Worm (Caenorhabditis elegans) whole organism, young adult: ENCODE measurements around the gene gcp-2.1.

Experiments used
- B0261.1 ChIP-seq: sonication (generic microtip); optimal IDR thresholded peaks from 2 replicates; lab custom pipeline; 2016; ENCODE audit warnings: mild to moderate bottlenecking, missing genetic modification characterization, moderate library complexity, missing compliant biosample characterization
- C06A6.2 ChIP-seq: fragments of 200-800 bp; sonication (Bioruptor generic); conservative IDR thresholded peaks from 2 replicates; pipeline ENCODE4 v1.3.6; 2022; ENCODE audit warnings: missing genetic modification characterization, missing compliant biosample characterization
- C17E4.6 ChIP-seq: fragments of 200-800 bp; sonication (Bioruptor generic); IDR thresholded peaks from 2 replicates; pipeline ENCODE4 v1.3.6; 2022; ENCODE audit warnings: missing genetic modification reagents, missing genetic modification characterization, missing compliant biosample characterization
- F52B5.7 ChIP-seq: sonication (generic microtip); optimal IDR thresholded peaks from 2 replicates; lab custom pipeline; 2016; ENCODE audit warnings: mild to moderate bottlenecking, missing genetic modification characterization, missing compliant biosample characterization
- F55B11.4 ChIP-seq: sonication (generic microtip); optimal IDR thresholded peaks from 2 replicates; lab custom pipeline; 2016; ENCODE audit warnings: missing compliant biosample characterization, missing genetic modification characterization, borderline replicate concordance; ENCODE audit not compliant: insufficient read depth
- T26A5.8 ChIP-seq: sonication (generic microtip); optimal IDR thresholded peaks from 2 replicates; lab custom pipeline; 2016; ENCODE audit warnings: missing genetic modification characterization, missing compliant biosample characterization
- Y53F4B.3 ChIP-seq: fragments of 200-800 bp; sonication (Bioruptor generic); IDR thresholded peaks from 2 replicates; pipeline ENCODE4 v1.3.6; 2022; ENCODE audit warnings: missing genetic modification reagents, missing genetic modification characterization, missing compliant biosample characterization
- Y67H2A.10 ChIP-seq: fragments of 200-800 bp; sonication (Bioruptor generic); conservative IDR thresholded peaks from 2 replicates; pipeline ENCODE4 v1.3.6; 2022; ENCODE audit warnings: missing genetic modification reagents, missing genetic modification characterization, missing compliant biosample characterization
- Y79H2A.3 ChIP-seq: fragments of 200-800 bp; sonication (Bioruptor generic); conservative IDR thresholded peaks from 2 replicates; pipeline ENCODE4 v1.3.6; 2022; ENCODE audit warnings: missing genetic modification reagents, missing genetic modification characterization, missing compliant biosample characterization
- ZK185.1 ChIP-seq: sonication (generic microtip); optimal IDR thresholded peaks from 2 replicates; lab custom pipeline; 2016; ENCODE audit warnings: mild to moderate bottlenecking, missing genetic modification characterization, missing compliant biosample characterization; ENCODE audit not compliant: poor library complexity, severe bottlenecking
- aptf-3 ChIP-seq: fragments of 200-800 bp; sonication (Bioruptor generic); IDR thresholded peaks from 2 replicates; pipeline ENCODE4 v1.3.6; 2022; ENCODE audit warnings: missing genetic modification characterization, missing compliant biosample characterization
- attf-3 ChIP-seq: fragments of 200-800 bp; sonication (Bioruptor generic); conservative IDR thresholded peaks from 2 replicates; pipeline ENCODE4 v1.3.6; 2022; ENCODE audit warnings: missing genetic modification reagents, missing genetic modification characterization, missing compliant biosample characterization
- bed-1 ChIP-seq: fragments of 200-800 bp; sonication (Bioruptor generic); IDR thresholded peaks from 2 replicates; pipeline ENCODE4 v1.3.6; 2022; ENCODE audit warnings: missing genetic modification reagents, missing genetic modification characterization, missing compliant biosample characterization
- dpl-1 ChIP-seq: fragments of 150-350 bp; optimal IDR thresholded peaks from 2 replicates; lab custom pipeline; 2014; ENCODE audit warnings: missing biosample characterization, missing genetic modification reagents, missing genetic modification characterization
- gei-17 ChIP-seq: fragments of 200-800 bp; sonication (Bioruptor generic); optimal IDR thresholded peaks from 2 replicates; lab custom pipeline; 2018; ENCODE audit warnings: mild to moderate bottlenecking, missing genetic modification characterization, missing compliant biosample characterization
- hlh-12 ChIP-seq: sonication (generic microtip); optimal IDR thresholded peaks from 2 replicates; lab custom pipeline; 2016; ENCODE audit warnings: missing genetic modification characterization, missing compliant biosample characterization
- hmg-1.2 ChIP-seq: fragments of 200-800 bp; sonication (Bioruptor generic); IDR thresholded peaks from 2 replicates; pipeline ENCODE4 v1.3.6; 2022; ENCODE audit warnings: missing genetic modification reagents, missing genetic modification characterization, missing compliant biosample characterization
- hrde-1 ChIP-seq: sonication (generic microtip); optimal IDR thresholded peaks from 2 replicates; lab custom pipeline; 2016; ENCODE audit warnings: missing genetic modification characterization, mild to moderate bottlenecking, missing compliant biosample characterization, moderate library complexity, missing genotype, missing genetic modification reagents, borderline replicate concordance
- hsf-1 ChIP-seq: fragments of 200-800 bp; sonication (Bioruptor generic); IDR thresholded peaks from 2 replicates; pipeline ENCODE4 v1.3.6; 2022; ENCODE audit warnings: missing genetic modification reagents, missing genetic modification characterization, missing compliant biosample characterization
- lin-40 ChIP-seq: sonication (generic microtip); optimal IDR thresholded peaks from 2 replicates; lab custom pipeline; 2016; ENCODE audit warnings: missing genetic modification characterization, mild to moderate bottlenecking, missing compliant biosample characterization, missing genotype, missing genetic modification reagents
- lsl-1 ChIP-seq: fragments of 200-800 bp; sonication (Bioruptor generic); optimal IDR thresholded peaks from 2 replicates; lab custom pipeline; 2018; ENCODE audit warnings: mild to moderate bottlenecking, missing genetic modification characterization, moderate library complexity, missing compliant biosample characterization
- lsy-27 ChIP-seq: sonication (generic microtip); optimal IDR thresholded peaks from 2 replicates; lab custom pipeline; 2017; ENCODE audit warnings: missing genetic modification characterization, mild to moderate bottlenecking, missing compliant biosample characterization, antibody characterized with exemption, missing genotype, borderline replicate concordance; ENCODE audit not compliant: insufficient read depth
- madf-10 ChIP-seq: sonication (generic microtip); optimal IDR thresholded peaks from 2 replicates; lab custom pipeline; 2016; ENCODE audit warnings: mild to moderate bottlenecking, missing genetic modification characterization, missing compliant biosample characterization
- madf-3 ChIP-seq: fragments of 200-800 bp; sonication (Bioruptor generic); IDR thresholded peaks from 2 replicates; pipeline ENCODE4 v1.3.6; 2022; ENCODE audit warnings: missing genetic modification reagents, missing genetic modification characterization, missing compliant biosample characterization
- mcd-1 ChIP-seq: fragments of 200-800 bp; sonication (Bioruptor generic); IDR thresholded peaks from 2 replicates; pipeline ENCODE4 v1.3.6; 2022; ENCODE audit warnings: missing genetic modification reagents, missing genetic modification characterization, missing compliant biosample characterization
- mxl-1 ChIP-seq: sonication (generic microtip); optimal IDR thresholded peaks from 2 replicates; lab custom pipeline; 2016; ENCODE audit warnings: missing genetic modification characterization, missing compliant biosample characterization
- nhr-27 ChIP-seq: fragments of 200-800 bp; sonication (Bioruptor generic); optimal IDR thresholded peaks from 2 replicates; lab custom pipeline; 2018; ENCODE audit warnings: mild to moderate bottlenecking, missing genetic modification characterization, moderate library complexity, missing compliant biosample characterization
- nhr-90 ChIP-seq: sonication (generic microtip); optimal IDR thresholded peaks from 2 replicates; lab custom pipeline; 2016; ENCODE audit warnings: missing genotype, mild to moderate bottlenecking, missing genetic modification characterization, missing compliant biosample characterization
- rec-8 ChIP-seq, 2 experiments: sonication (generic microtip); optimal IDR thresholded peaks; 2 replicates each; lab custom pipeline; 2016; ENCODE audit warnings: mild to moderate bottlenecking in 2 of 2, missing genetic modification characterization in 2 of 2, missing genetic modification reagents in 2 of 2, missing genotype in 2 of 2, missing biosample characterization in 1 of 2, missing compliant biosample characterization in 1 of 2, moderate library complexity in 1 of 2
- rpc-1 ChIP-seq, 2 experiments: fragments of 150-350 bp in 1 of 2; sonication (generic microtip) in 1 of 2; optimal IDR thresholded peaks; 2 replicates each; lab custom pipeline; 2014 to 2018; ENCODE audit warnings: missing biosample characterization in 1 of 2, missing genetic modification characterization in 1 of 2, missing genetic modification reagents in 1 of 2, missing genotype in 1 of 2
- snpc-1.1 ChIP-seq: sonication (generic microtip); optimal IDR thresholded peaks from 2 replicates; lab custom pipeline; 2017; ENCODE audit warnings: missing genetic modification characterization, mild to moderate bottlenecking, missing compliant biosample characterization, antibody characterized with exemption, moderate library complexity, missing genotype, missing genetic modification reagents; ENCODE audit not compliant: insufficient read depth
- snpc-1.3 ChIP-seq: sonication (generic microtip); optimal IDR thresholded peaks from 2 replicates; lab custom pipeline; 2017; ENCODE audit warnings: missing genetic modification characterization, mild to moderate bottlenecking, missing compliant biosample characterization, antibody characterized with exemption, moderate library complexity, missing genotype, missing genetic modification reagents; ENCODE audit not compliant: insufficient read depth
- tlf-1 ChIP-seq: fragments of 200-800 bp; sonication (Bioruptor generic); optimal IDR thresholded peaks from 2 replicates; lab custom pipeline; 2018; ENCODE audit warnings: mild to moderate bottlenecking, missing genetic modification characterization, missing compliant biosample characterization
- unc-62 ChIP-seq: fragments of 150-350 bp; optimal IDR thresholded peaks from 2 replicates; lab custom pipeline; 2014; ENCODE audit warnings: missing biosample characterization, missing genetic modification reagents, missing genetic modification characterization
- zfh-2 ChIP-seq: fragments of 200-800 bp; sonication (Bioruptor generic); conservative IDR thresholded peaks from 2 replicates; pipeline ENCODE4 v1.3.6; 2022; ENCODE audit warnings: missing genetic modification reagents, missing genetic modification characterization, missing compliant biosample characterization

gcp-2.1 gene

DNA sequence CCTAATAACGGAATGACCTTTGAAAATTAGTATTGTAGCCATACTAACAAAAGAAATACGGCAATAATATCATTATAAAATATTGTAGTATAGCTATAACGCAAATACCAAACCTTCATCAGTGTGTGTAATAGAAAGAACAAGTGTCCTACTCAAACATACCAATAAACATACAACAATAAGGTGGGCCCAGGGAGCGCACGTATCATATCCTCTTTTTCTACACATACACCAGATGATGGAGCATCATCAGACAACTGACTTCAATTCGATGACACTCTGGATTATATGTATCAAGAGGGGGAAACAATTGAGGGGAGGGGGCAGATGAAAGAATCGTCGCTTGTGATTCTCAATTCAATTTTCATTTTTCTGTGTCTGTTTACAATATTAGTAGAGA lies 1.4 kb upstream of the gcp-2.1 start:
- TF ChIP-seq rec-8 (tag; optimal IDR thresholded peaks at IDR 0.05; lab: Kevin White, UChicago) = no peak
- TF ChIP-seq nhr-90 (tag; lab: Kevin White, UChicago) = no peak
- TF ChIP-seq mxl-1 (tag; lab: Kevin White, UChicago) = no peak
- no peak for TF ChIP-seq attf-3 (GFP tag; lab: Robert Waterston, UW)
- no peak for TF ChIP-seq hsf-1
- no peak for TF ChIP-seq gei-17
- no peak for TF ChIP-seq unc-62
- no peak for TF ChIP-seq Y53F4B.3 (GFP tag; lab: Robert Waterston, UW)
- TF ChIP-seq F52B5.7 (tag; lab: Kevin White, UChicago) = no peak

DNA sequence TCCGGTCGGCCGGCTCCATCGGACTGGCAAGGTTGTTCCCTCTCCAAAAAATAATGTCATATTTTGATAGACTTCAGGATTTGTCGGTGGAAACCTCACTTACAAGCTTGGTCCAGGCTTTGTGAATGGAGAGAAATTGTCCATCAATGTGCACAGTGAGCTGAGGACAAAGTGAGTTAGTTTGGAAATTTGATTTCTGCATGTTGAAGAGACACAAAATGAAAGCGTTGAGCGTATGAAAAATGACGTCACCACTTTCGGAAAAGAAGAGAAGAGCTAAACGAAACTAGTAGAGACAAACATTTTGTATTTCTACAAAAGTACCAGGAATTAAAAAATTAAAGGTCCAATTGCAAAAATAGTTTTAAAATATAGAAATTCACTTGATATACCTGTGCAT lies 3.4 kb downstream of the gcp-2.1 start:
- TF ChIP-seq hrde-1 (tag; lab: Kevin White, UChicago) (no peak), nhr-27 (tag; lab: Kevin White, UChicago) (no peak), hlh-12 (tag; lab: Kevin White, UChicago) (no peak), hmg-1.2 (GFP tag; lab: Robert Waterston, UW) (no peak), mcd-1 (GFP tag; lab: Robert Waterston, UW) (no peak), madf-10 (no peak), aptf-3 (GFP tag; lab: Robert Waterston, UW) (no peak), tlf-1 (GFP tag; lab: Kevin White, UChicago) (no peak), lsl-1 (GFP tag; lab: Kevin White, UChicago) (no peak), Y79H2A.3 (GFP tag; lab: Robert Waterston, UW) (no peak), T26A5.8 (tag; lab: Kevin White, UChicago) (no peak), lin-40 (tag; lab: Kevin White, UChicago) (no peak), madf-3 (no peak), Y67H2A.10 (GFP tag; lab: Robert Waterston, UW) (no peak), ZK185.1 (no peak), zfh-2 (no peak), dpl-1 (no peak), rpc-1 (optimal IDR thresholded peaks at IDR 0.05; lab: Kevin White, UChicago) (no peak), rpc-1 (tag; optimal IDR thresholded peaks at IDR 0.05; lab: Kevin White, UChicago) (no peak), bed-1 (GFP tag; lab: Robert Waterston, UW) (no peak)

DNA sequence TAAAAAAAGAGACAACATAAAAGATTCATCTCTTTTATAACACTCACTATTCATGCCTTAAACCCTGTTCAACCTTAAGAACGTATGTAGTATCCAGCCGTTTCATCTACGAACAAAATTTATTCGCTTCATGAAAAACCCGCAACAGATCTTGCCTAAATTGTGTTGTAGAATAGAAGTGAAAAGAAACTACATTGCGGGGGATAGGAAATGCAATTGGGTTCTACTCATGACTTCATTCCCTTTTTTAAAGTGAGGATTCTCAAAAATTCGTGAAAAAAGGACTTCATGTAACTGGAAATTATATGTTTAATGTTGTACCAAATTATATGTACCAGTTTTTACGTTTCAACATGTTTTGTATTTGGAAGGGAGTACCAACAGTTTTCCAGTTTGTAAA lies 7.4 kb downstream of the gcp-2.1 start:
- TF ChIP-seq lsl-1 (GFP tag; lab: Kevin White, UChicago) = no peak

DNA sequence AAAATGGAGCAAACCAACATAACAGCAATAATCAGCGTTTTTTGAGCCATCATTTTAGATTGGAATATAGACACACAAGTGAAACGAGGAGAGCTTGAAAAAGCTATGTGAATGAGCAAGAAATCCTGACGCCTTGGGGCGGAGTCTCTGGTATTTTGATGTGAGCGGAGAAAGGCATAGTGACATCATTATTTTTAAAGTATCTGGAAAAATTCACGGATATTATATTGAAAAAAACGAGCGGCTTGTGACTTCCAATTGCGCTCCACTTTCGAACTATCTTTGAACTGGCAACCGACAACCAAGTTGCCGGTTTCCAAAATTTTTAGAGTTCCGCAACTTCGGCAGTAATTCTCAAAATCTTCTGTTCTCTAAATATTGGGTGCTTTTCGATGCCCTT lies 9.6 kb downstream of the gcp-2.1 start, which contains the start of gene nlp-64:
Gene nlp-64 (minus strand): TSS at position 101 of the 400 bp plus-strand sequence.
- TF ChIP-seq F55B11.4 (tag; lab: Kevin White, UChicago) (no peak), C06A6.2 (GFP tag; lab: Robert Waterston, UW) (no peak), madf-3 (no peak), lsy-27 (tag; lab: Kevin White, UChicago) (no peak), snpc-1.1 (tag; lab: Kevin White, UChicago) (no peak)

DNA sequence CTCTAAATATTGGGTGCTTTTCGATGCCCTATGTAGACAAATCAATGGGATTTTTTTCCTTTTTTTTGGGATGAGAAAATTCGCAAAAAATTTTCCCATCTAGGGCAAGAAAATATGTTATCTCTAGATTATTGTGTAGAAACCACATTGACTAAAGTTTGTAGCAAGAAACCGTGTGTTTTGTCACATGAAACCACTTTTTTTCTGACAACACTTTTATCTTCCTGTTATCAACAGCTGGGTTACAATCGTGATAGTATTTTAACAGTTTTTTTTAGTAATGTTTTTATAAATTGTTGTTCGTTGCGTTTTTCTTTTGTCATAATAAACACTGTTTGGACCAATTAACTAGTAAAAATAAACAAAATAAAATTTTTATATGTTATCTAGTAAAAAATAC lies 10.6 kb downstream of the gcp-2.1 start:
- TF ChIP-seq attf-3 (GFP tag; lab: Robert Waterston, UW) (no peak), hrde-1 (tag; lab: Kevin White, UChicago) (no peak), B0261.1 (tag; lab: Kevin White, UChicago) (no peak), C17E4.6 (GFP tag; lab: Robert Waterston, UW) (no peak), snpc-1.3 (tag; lab: Kevin White, UChicago) (no peak)
- TF ChIP-seq, all 124 proteins: peak for 0
